Worm (Caenorhabditis elegans): ENCODE measurements around the gene grl-8.

Gene grl-8

DNA sequence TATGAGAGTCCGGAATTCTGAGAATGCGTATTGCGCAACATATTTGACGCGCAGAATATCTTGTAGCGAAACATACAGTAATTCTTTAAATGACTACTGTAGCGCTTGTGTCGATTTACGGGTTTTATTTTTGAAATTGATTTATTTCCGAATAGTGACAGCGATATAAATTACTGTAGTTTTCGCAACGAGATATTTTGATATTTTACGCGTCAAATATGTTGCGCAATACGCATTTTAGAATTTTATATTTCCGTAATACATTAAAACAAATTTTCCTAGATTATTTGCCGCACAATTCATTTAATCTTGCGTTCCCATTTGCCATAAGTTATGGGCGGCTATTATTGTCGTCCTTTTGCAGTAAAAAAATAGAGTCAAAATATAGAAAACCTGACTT, 27.5 kb downstream of the grl-8 start:
- TF ChIP-seq zip-8 (tag; optimal IDR thresholded peaks at IDR 0.05): peak; percentile 91
- no peak for TF ChIP-seq M03D4.4 (tag; optimal IDR thresholded peaks at IDR 0.05)

DNA sequence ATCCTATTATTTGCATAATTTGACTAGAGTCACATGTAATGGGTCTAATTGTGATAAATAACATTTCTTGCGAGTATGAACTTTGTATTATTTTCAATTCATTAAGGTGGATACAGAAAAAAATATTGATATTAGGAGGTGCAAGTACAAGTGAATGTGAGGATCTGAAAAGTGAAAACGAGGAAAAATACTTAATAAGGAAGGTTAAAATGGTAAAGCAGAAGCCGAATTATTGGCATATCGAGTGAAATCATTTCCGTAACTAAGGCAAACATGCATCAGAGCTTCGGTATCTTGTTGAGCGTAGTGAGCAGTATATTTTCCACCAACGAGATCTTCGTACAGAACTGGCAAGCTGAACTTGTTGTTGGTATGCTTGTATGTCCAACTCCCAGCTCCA, 28.4 kb downstream of the grl-8 start:
- TF ChIP-seq nhr-2 (tag; optimal IDR thresholded peaks at IDR 0.05) (no peak), blmp-1 (tag; optimal IDR thresholded peaks at IDR 0.05) (no peak), mep-1 (tag; optimal IDR thresholded peaks at IDR 0.05) (no peak), ham-2 (GFP tag; optimal IDR thresholded peaks at IDR 0.05) (no peak), lsy-2 (tag; optimal IDR thresholded peaks at IDR 0.05) (no peak), ceh-39 (tag; optimal IDR thresholded peaks at IDR 0.05) (no peak)

DNA sequence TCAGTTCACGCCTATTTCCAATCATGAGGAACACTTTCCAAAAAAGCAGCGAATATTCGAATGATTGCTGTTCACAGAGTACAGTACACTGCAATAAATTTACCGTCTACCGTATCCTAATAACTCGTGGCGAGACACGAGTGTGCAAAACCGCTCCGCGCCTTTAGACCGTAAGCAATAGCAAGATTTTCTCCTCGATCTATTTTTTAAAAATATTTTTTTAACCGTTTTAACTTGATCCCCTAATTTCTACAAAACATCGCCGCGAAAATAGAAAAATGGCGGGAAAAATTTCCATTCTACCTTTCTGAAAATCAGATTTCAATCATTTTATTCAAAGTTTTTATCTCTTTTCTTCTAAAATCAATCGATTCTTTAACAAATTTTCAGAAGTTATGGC, 30.2 kb downstream of the grl-8 start, which contains the start of gene era-1:
TSS of gene era-1 (plus strand) at position 366 of the 400 bp plus-strand sequence.
- TF ChIP-seq M03D4.4 (tag; optimal IDR thresholded peaks at IDR 0.05) (no peak), unc-62 (GFP tag; optimal IDR thresholded peaks at IDR 0.05) (no peak), pha-4 (tag; optimal IDR thresholded peaks at IDR 0.05) (no peak), lsy-2 (tag; optimal IDR thresholded peaks at IDR 0.05) (no peak), bed-3 (GFP tag; optimal IDR thresholded peaks at IDR 0.05) (no peak), elt-1 (tag; optimal IDR thresholded peaks at IDR 0.05; ENCODE audit: borderline replicate concordance, insufficient read depth) (no peak), zip-8 (tag; optimal IDR thresholded peaks at IDR 0.05) (no peak), nhr-76 (tag; optimal IDR thresholded peaks at IDR 0.05) (no peak), mls-2 (tag; optimal IDR thresholded peaks at IDR 0.05) (no peak), nhr-12 (tag; optimal IDR thresholded peaks at IDR 0.05) (no peak), lin-32 (GFP tag; optimal IDR thresholded peaks at IDR 0.05) (no peak), ceh-83 (GFP tag; optimal IDR thresholded peaks at IDR 0.05) (no peak), nhr-28 (tag; optimal IDR thresholded peaks at IDR 0.05) (no peak), ceh-39 (tag; optimal IDR thresholded peaks at IDR 0.05) (no peak), nhr-2 (tag; optimal IDR thresholded peaks at IDR 0.05) (no peak), ham-2 (GFP tag; optimal IDR thresholded peaks at IDR 0.05) (no peak)

DNA sequence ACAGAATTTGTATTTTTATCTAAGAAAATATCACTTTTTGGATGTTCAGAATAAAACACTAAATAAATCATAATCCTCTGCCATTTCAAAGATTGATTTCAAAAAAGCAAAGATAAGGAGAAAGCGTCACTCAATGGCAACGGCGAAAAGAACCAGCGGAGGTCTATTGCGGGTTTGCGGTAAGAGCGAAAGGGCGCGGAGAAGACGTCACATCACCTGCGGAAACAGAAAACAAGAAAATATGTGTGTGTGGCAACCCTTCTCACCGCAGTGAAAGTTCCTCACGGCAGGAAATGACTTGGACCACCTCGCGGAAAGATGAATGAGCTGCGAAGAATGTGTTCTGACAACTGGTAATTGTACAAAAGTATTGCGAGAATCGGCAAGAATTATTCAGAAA, 33.1 kb downstream of the grl-8 start:
- no peak for TF ChIP-seq tbx-8 (GFP tag; optimal IDR thresholded peaks at IDR 0.05)
- TF ChIP-seq blmp-1 (tag; optimal IDR thresholded peaks at IDR 0.05): peak; percentile 82
- TF ChIP-seq nhr-2 (tag; optimal IDR thresholded peaks at IDR 0.05): no peak
- no peak for TF ChIP-seq ztf-11 (tag; optimal IDR thresholded peaks at IDR 0.05)
- TF ChIP-seq lsy-2 (tag; optimal IDR thresholded peaks at IDR 0.05): no peak
- no peak for TF ChIP-seq cnd-1 (tag; optimal IDR thresholded peaks at IDR 0.05)
- no peak for TF ChIP-seq mab-5 (tag; optimal IDR thresholded peaks at IDR 0.05)

DNA sequence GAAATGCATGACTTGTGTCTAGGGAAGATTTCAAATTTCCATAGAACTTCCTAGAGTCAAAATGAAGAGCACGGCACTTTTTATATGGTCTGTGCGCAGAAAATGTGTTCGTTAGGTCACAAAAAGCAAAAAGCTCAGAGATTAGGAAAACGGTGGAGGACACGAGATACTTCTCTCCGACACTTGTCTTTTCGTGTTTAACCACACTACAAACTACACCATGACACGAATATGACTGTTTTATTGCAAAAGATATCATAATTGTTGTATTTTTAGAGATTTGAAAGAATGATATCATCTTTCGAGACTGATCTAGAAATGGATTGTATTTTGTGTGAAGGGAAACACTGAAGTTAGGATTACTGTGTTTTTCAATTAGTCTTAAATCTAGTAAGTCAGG, 33.9 kb downstream of the grl-8 start:
- TF ChIP-seq nhr-76 (tag; optimal IDR thresholded peaks at IDR 0.05) (no peak), mls-2 (tag; optimal IDR thresholded peaks at IDR 0.05) (no peak), lsy-2 (tag; optimal IDR thresholded peaks at IDR 0.05) (no peak), ceh-43 (GFP tag; optimal IDR thresholded peaks at IDR 0.05) (no peak), tbx-8 (GFP tag; optimal IDR thresholded peaks at IDR 0.05) (no peak), nhr-2 (tag; optimal IDR thresholded peaks at IDR 0.05) (no peak), hlh-1 (tag; optimal IDR thresholded peaks at IDR 0.05) (no peak), ceh-39 (tag; optimal IDR thresholded peaks at IDR 0.05) (no peak), nhr-12 (tag; optimal IDR thresholded peaks at IDR 0.05) (no peak), sem-2 (GFP tag; optimal IDR thresholded peaks at IDR 0.05) (no peak), flh-1 (GFP tag; optimal IDR thresholded peaks at IDR 0.05) (no peak), M03D4.4 (tag; optimal IDR thresholded peaks at IDR 0.05) (no peak), mep-1 (tag; optimal IDR thresholded peaks at IDR 0.05) (no peak), unc-39 (tag; optimal IDR thresholded peaks at IDR 0.05) (no peak)

DNA sequence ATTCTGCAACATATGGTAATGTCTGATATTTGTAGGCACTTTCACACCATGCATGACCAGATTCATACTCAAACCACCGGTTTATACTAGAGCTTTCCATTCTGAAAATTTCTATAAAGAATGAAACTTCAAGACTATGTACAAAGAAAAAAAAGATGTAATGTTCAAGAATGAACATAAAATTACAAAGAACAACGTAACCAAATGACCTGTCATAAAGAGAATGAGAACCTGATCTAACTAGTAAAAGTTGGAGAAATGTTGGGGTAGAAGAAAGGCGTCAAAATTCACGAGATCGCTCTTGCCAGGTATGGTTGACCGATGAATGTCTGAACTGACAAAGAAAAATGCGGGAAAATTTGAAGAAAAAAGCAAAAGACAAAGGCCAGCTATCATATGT, 35.3 kb downstream of the grl-8 start, which contains the start of gene W02F12.2:
TSS of gene W02F12.2 (minus strand) at position 101 of the 400 bp plus-strand sequence.
- TF ChIP-seq flh-1 (GFP tag; optimal IDR thresholded peaks at IDR 0.05): no peak
- TF ChIP-seq drap-1 (GFP tag; optimal IDR thresholded peaks at IDR 0.05): no peak
- no peak for TF ChIP-seq snpc-4 (tag; optimal IDR thresholded peaks at IDR 0.05)
- TF ChIP-seq unc-120 (tag; optimal IDR thresholded peaks at IDR 0.05; ENCODE audit: poor library complexity, severe bottlenecking): no peak
- no peak for TF ChIP-seq unc-39 (tag; optimal IDR thresholded peaks at IDR 0.05)
- no peak for TF ChIP-seq lsy-2 (tag; optimal IDR thresholded peaks at IDR 0.05)
- TF ChIP-seq sem-2 (GFP tag; optimal IDR thresholded peaks at IDR 0.05): no peak
- no peak for TF ChIP-seq pha-4 (tag; optimal IDR thresholded peaks at IDR 0.05)
- TF ChIP-seq nhr-12 (tag; optimal IDR thresholded peaks at IDR 0.05): no peak
